Worm (Caenorhabditis elegans): ENCODE data around the gene Y39G8B.9.

DNA sequence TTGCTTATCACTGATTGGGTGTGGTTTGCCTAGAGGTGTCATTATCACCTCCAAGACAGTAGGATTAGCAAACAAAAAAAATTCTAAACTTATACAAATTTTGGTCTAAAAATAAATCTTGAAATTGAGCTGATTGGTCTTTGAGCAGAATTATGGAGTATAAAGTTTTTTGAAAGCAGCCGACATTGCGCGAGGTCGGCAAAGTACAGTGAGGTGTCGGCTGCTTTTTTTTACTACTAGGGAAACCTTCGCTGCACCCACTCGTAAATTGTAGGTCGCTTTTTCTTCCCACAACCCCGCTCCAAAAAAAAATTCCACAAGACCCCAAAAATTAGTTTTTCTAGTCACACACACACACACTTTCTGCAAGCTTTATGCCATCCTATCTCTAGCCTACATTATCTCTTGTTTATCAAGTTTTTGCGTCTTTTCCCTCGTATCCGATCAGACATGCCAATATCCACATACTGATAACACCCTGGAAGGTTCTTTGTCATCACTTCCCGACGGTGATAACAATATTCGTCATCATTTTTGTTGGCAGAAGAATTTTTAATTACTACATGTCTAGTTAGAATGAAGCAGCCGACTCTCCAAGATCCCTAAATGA lies 22.8 kb downstream of the Y39G8B.9 start:
- no peak for TF ChIP-seq snpc-4 (tag; optimal IDR thresholded peaks at IDR 0.05)
- TF ChIP-seq unc-62 (GFP tag; optimal IDR thresholded peaks at IDR 0.05), result no peak

Data from whole organism, mixed stage, embryonic.